Worm (Caenorhabditis elegans): ENCODE data around the gene srd-15.

The srd-15 gene

ce11 chrV:5869227-5869626 lies 36.9 kb downstream of the srd-15 start, which contains the start of gene F26F12.4:
F26F12.4 (minus strand) TSS chrV:5869327.
- no peak for TF ChIP-seq dao-5 (tag; optimal IDR thresholded peaks at IDR 0.05)
- no peak for TF ChIP-seq him-1 (tag; optimal IDR thresholded peaks at IDR 0.05)
- no peak for TF ChIP-seq W03F9.2 (tag; optimal IDR thresholded peaks at IDR 0.05)

- TF ChIP-seq him-1 (tag; optimal IDR thresholded peaks at IDR 0.05): no peak
- TF ChIP-seq dao-5 (tag; optimal IDR thresholded peaks at IDR 0.05): no peak
- TF ChIP-seq W03F9.2 (tag; optimal IDR thresholded peaks at IDR 0.05): no peak
Measured at ce11 chrV:5865085-5865484, 41.1 kb downstream of the srd-15 start, which contains the start of gene F26F12.5. F26F12.5 (minus strand) TSS chrV:5865185.

ce11 chrV:5862479-5863188 lies 43.5 kb downstream of the srd-15 start, which contains the start of gene F26F12.8:
F26F12.8 (minus strand) TSS chrV:5862529.
- TF ChIP-seq dao-5 (tag; optimal IDR thresholded peaks at IDR 0.05) (no peak), W03F9.2 (tag; optimal IDR thresholded peaks at IDR 0.05) (no peak), him-1 (tag; optimal IDR thresholded peaks at IDR 0.05) (no peak)

Data from whole organism, L4/young adult.